Worm (Caenorhabditis elegans): ENCODE results near the gene Y38E10A.33.

The Y38E10A.33 gene

ce11 chrII:12670877-12671864 is 8.3 kb downstream of the Y38E10A.33 start:
- TF ChIP-seq cog-1 (tag; optimal IDR thresholded peaks at IDR 0.05) (no peak), flt-1 (GFP tag; IDR thresholded peaks at IDR 0.05) (peak; percentile 24; the same call in 1 of the 2 replicates), T22C8.4 (GFP tag; IDR thresholded peaks at IDR 0.05) (peak; percentile 73)

ce11 chrII:12669882-12670281 is 9.6 kb downstream of the Y38E10A.33 start:
- TF ChIP-seq flt-1 (GFP tag; IDR thresholded peaks at IDR 0.05) = no peak
- TF ChIP-seq tab-1 (GFP tag; IDR thresholded peaks at IDR 0.05) = no peak
- no peak for TF ChIP-seq med-1 (GFP tag; optimal IDR thresholded peaks at IDR 0.05; ENCODE audit: insufficient read depth)
- TF ChIP-seq ref-1 (GFP tag; conservative IDR thresholded peaks at IDR 0.05) = no peak
- no peak for TF ChIP-seq ztf-29 (GFP tag; IDR thresholded peaks at IDR 0.05)
- TF ChIP-seq ztf-23 (GFP tag; IDR thresholded peaks at IDR 0.05) = no peak
- TF ChIP-seq cog-1 (tag; optimal IDR thresholded peaks at IDR 0.05) = no peak

ce11 chrII:12669342-12669741 is 10.1 kb downstream of the Y38E10A.33 start:
- no peak for TF ChIP-seq ref-1 (GFP tag; conservative IDR thresholded peaks at IDR 0.05)
- no peak for TF ChIP-seq cog-1 (tag; optimal IDR thresholded peaks at IDR 0.05)
- no peak for TF ChIP-seq T22C8.4 (GFP tag; IDR thresholded peaks at IDR 0.05)
- no peak for TF ChIP-seq tab-1 (GFP tag; IDR thresholded peaks at IDR 0.05)
- TF ChIP-seq med-1 (GFP tag; optimal IDR thresholded peaks at IDR 0.05; ENCODE audit: insufficient read depth) = no peak
- TF ChIP-seq ztf-29 (GFP tag; IDR thresholded peaks at IDR 0.05) = no peak
- no peak for TF ChIP-seq ztf-23 (GFP tag; IDR thresholded peaks at IDR 0.05)
- TF ChIP-seq flt-1 (GFP tag; IDR thresholded peaks at IDR 0.05) = no peak
- TF ChIP-seq klf-2 (GFP tag; conservative IDR thresholded peaks at IDR 0.05) = no peak

- TF ChIP-seq flt-1 (GFP tag; IDR thresholded peaks at IDR 0.05) (no peak), T22C8.4 (GFP tag; IDR thresholded peaks at IDR 0.05) (no peak), tab-1 (GFP tag; IDR thresholded peaks at IDR 0.05) (no peak), med-1 (GFP tag; optimal IDR thresholded peaks at IDR 0.05; ENCODE audit: insufficient read depth) (no peak), klf-2 (GFP tag; conservative IDR thresholded peaks at IDR 0.05) (no peak), cog-1 (tag; optimal IDR thresholded peaks at IDR 0.05) (no peak), ref-1 (GFP tag; conservative IDR thresholded peaks at IDR 0.05) (no peak), ztf-29 (GFP tag; IDR thresholded peaks at IDR 0.05) (no peak), ztf-23 (GFP tag; IDR thresholded peaks at IDR 0.05) (no peak)
Measured at ce11 chrII:12668874-12669273, 10.6 kb downstream of the Y38E10A.33 start.

- TF ChIP-seq T22C8.4 (GFP tag; IDR thresholded peaks at IDR 0.05) (no peak), cog-1 (tag; optimal IDR thresholded peaks at IDR 0.05) (no peak), flt-1 (GFP tag; IDR thresholded peaks at IDR 0.05) (no peak), tab-1 (GFP tag; IDR thresholded peaks at IDR 0.05) (no peak), klf-2 (GFP tag; conservative IDR thresholded peaks at IDR 0.05) (no peak), ztf-29 (GFP tag; IDR thresholded peaks at IDR 0.05) (no peak), ztf-23 (GFP tag; IDR thresholded peaks at IDR 0.05) (no peak), ref-1 (GFP tag; conservative IDR thresholded peaks at IDR 0.05) (no peak), med-1 (GFP tag; optimal IDR thresholded peaks at IDR 0.05; ENCODE audit: insufficient read depth) (no peak)
Measured at ce11 chrII:12668148-12668547, 11.3 kb downstream of the Y38E10A.33 start.

- TF ChIP-seq med-1 (GFP tag; optimal IDR thresholded peaks at IDR 0.05; ENCODE audit: insufficient read depth) (no peak), cog-1 (tag; optimal IDR thresholded peaks at IDR 0.05) (no peak), klf-2 (GFP tag; conservative IDR thresholded peaks at IDR 0.05) (no peak), ztf-29 (GFP tag; IDR thresholded peaks at IDR 0.05) (no peak), T22C8.4 (GFP tag; IDR thresholded peaks at IDR 0.05) (no peak), tab-1 (GFP tag; IDR thresholded peaks at IDR 0.05) (no peak), ref-1 (GFP tag; conservative IDR thresholded peaks at IDR 0.05) (no peak), ztf-23 (GFP tag; IDR thresholded peaks at IDR 0.05) (no peak), flt-1 (GFP tag; IDR thresholded peaks at IDR 0.05) (no peak)
Measured at ce11 chrII:12666042-12666441, 13.4 kb downstream of the Y38E10A.33 start.

- no peak for TF ChIP-seq cog-1 (tag; optimal IDR thresholded peaks at IDR 0.05)
- TF ChIP-seq flt-1 (GFP tag; IDR thresholded peaks at IDR 0.05) = no peak
- no peak for TF ChIP-seq med-1 (GFP tag; optimal IDR thresholded peaks at IDR 0.05; ENCODE audit: insufficient read depth)
- no peak for TF ChIP-seq ref-1 (GFP tag; conservative IDR thresholded peaks at IDR 0.05)
- TF ChIP-seq ztf-29 (GFP tag; IDR thresholded peaks at IDR 0.05) = no peak
- no peak for TF ChIP-seq klf-2 (GFP tag; conservative IDR thresholded peaks at IDR 0.05)
- TF ChIP-seq T22C8.4 (GFP tag; IDR thresholded peaks at IDR 0.05) = no peak
- no peak for TF ChIP-seq tab-1 (GFP tag; IDR thresholded peaks at IDR 0.05)
- TF ChIP-seq ztf-23 (GFP tag; IDR thresholded peaks at IDR 0.05) = no peak
Measured at ce11 chrII:12665019-12665418, 14.4 kb downstream of the Y38E10A.33 start.

ce11 chrII:12661930-12662329 is 17.5 kb downstream of the Y38E10A.33 start:
- TF ChIP-seq T22C8.4 (GFP tag; IDR thresholded peaks at IDR 0.05) (no peak), klf-2 (GFP tag; conservative IDR thresholded peaks at IDR 0.05) (no peak), flt-1 (GFP tag; IDR thresholded peaks at IDR 0.05) (no peak), ztf-29 (GFP tag; IDR thresholded peaks at IDR 0.05) (no peak), ztf-23 (GFP tag; IDR thresholded peaks at IDR 0.05) (no peak), med-1 (GFP tag; optimal IDR thresholded peaks at IDR 0.05; ENCODE audit: insufficient read depth) (no peak), tab-1 (GFP tag; IDR thresholded peaks at IDR 0.05) (no peak), ref-1 (GFP tag; conservative IDR thresholded peaks at IDR 0.05) (no peak), cog-1 (tag; optimal IDR thresholded peaks at IDR 0.05) (no peak)

- TF ChIP-seq ref-1 (GFP tag; conservative IDR thresholded peaks at IDR 0.05) (no peak), med-1 (GFP tag; optimal IDR thresholded peaks at IDR 0.05; ENCODE audit: insufficient read depth) (no peak)
Measured at ce11 chrII:12659676-12660371, 19.6 kb downstream of the Y38E10A.33 start.
